Worm (Caenorhabditis elegans) whole organism, L3 larva: Measurements from ENCODE around the gene cdkr-3.

Experiments used
- R02D3.7 ChIP-seq: fragments of 150-350 bp; optimal IDR thresholded peaks from 2 replicates; lab custom pipeline; 2014; ENCODE audit warnings: missing biosample characterization, missing genetic modification characterization
- aly-2 ChIP-seq: fragments of 150-350 bp; optimal IDR thresholded peaks from 2 replicates; lab custom pipeline; 2014; ENCODE audit warnings: missing biosample characterization, missing genetic modification characterization
- ama-1 ChIP-seq: fragments of 150-350 bp; optimal IDR thresholded peaks from 2 replicates; lab custom pipeline; 2018
- ceh-16 ChIP-seq: sonication (generic microtip); optimal IDR thresholded peaks from 2 replicates; lab custom pipeline; 2017; ENCODE audit warnings: missing biosample characterization, missing genetic modification characterization
- ceh-28 ChIP-seq: fragments of 150-350 bp; optimal IDR thresholded peaks from 2 replicates; lab custom pipeline; 2014; ENCODE audit warnings: missing biosample characterization, missing genetic modification reagents, missing genetic modification characterization
- ceh-82 ChIP-seq: fragments of 150-350 bp; optimal IDR thresholded peaks from 2 replicates; lab custom pipeline; 2014; ENCODE audit warnings: missing biosample characterization, missing genetic modification characterization
- ceh-9 ChIP-seq: sonication (generic microtip); optimal IDR thresholded peaks from 2 replicates; lab custom pipeline; 2018; ENCODE audit warnings: missing biosample characterization, missing genetic modification characterization
- egl-27 ChIP-seq: sonication (generic microtip); optimal IDR thresholded peaks from 4 replicates; lab custom pipeline; 2017; ENCODE audit warnings: missing biosample characterization, missing genetic modification reagents, missing genetic modification characterization
- elt-1 ChIP-seq: fragments of 150-350 bp; optimal IDR thresholded peaks from 2 replicates; lab custom pipeline; 2014; ENCODE audit warnings: missing biosample characterization, missing genetic modification characterization
- elt-3 ChIP-seq, 3 experiments: fragments of 150-350 bp in 1 of 3; sonication (generic microtip) in 2 of 3; optimal IDR thresholded peaks; 2 replicates in 2 of 3; 4 replicates in 1 of 3; lab custom pipeline; 2014 to 2017; ENCODE audit warnings: missing biosample characterization in 3 of 3, missing genetic modification characterization in 3 of 3
- eor-1 ChIP-seq, 2 experiments: fragments of 150-350 bp; optimal IDR thresholded peaks; 2 replicates each; lab custom pipeline; 2014 to 2018; ENCODE audit warnings: missing biosample characterization in 2 of 2, missing genetic modification characterization in 2 of 2
- fkh-2 ChIP-seq: fragments of 150-350 bp; optimal IDR thresholded peaks from 2 replicates; lab custom pipeline; 2014; ENCODE audit warnings: missing biosample characterization, missing genetic modification reagents, missing genetic modification characterization
- fos-1 ChIP-seq: fragments of 150-350 bp; optimal IDR thresholded peaks from 2 replicates; lab custom pipeline; 2014; ENCODE audit warnings: missing biosample characterization, missing genetic modification characterization
- hmg-11 ChIP-seq: sonication (generic microtip); optimal IDR thresholded peaks from 2 replicates; lab custom pipeline; 2016; ENCODE audit warnings: missing genetic modification characterization, missing compliant biosample characterization
- jun-1 ChIP-seq: fragments of 150-350 bp; optimal IDR thresholded peaks from 2 replicates; lab custom pipeline; 2014; ENCODE audit warnings: missing biosample characterization, missing genetic modification reagents, missing genetic modification characterization
- lin-15B ChIP-seq: fragments of 150-350 bp; optimal IDR thresholded peaks from 2 replicates; lab custom pipeline; 2014; ENCODE audit warnings: missing biosample characterization, missing genetic modification characterization
- lsy-12 ChIP-seq: sonication (generic microtip); optimal IDR thresholded peaks from 2 replicates; lab custom pipeline; 2016; ENCODE audit warnings: mild to moderate bottlenecking, missing genetic modification characterization, missing compliant biosample characterization
- nfya-1 ChIP-seq: sonication (generic microtip); optimal IDR thresholded peaks from 2 replicates; lab custom pipeline; 2017; ENCODE audit warnings: missing genetic modification characterization, mild to moderate bottlenecking, missing compliant biosample characterization, antibody characterized with exemption, moderate library complexity; ENCODE audit not compliant: insufficient read depth
- nhr-11 ChIP-seq: fragments of 150-350 bp; optimal IDR thresholded peaks from 2 replicates; lab custom pipeline; 2014; ENCODE audit warnings: missing biosample characterization, missing genetic modification characterization
- nhr-23 ChIP-seq: fragments of 150-350 bp; optimal IDR thresholded peaks from 2 replicates; lab custom pipeline; 2014; ENCODE audit warnings: missing biosample characterization, missing genetic modification reagents, missing genetic modification characterization
- nhr-25 ChIP-seq: sonication (generic microtip); optimal IDR thresholded peaks from 2 replicates; lab custom pipeline; 2017; ENCODE audit warnings: missing biosample characterization, missing genetic modification characterization
- nhr-28 ChIP-seq: fragments of 150-350 bp; optimal IDR thresholded peaks from 2 replicates; lab custom pipeline; 2014; ENCODE audit warnings: missing biosample characterization, missing genetic modification characterization
- nhr-43 ChIP-seq: sonication (generic microtip); optimal IDR thresholded peaks from 2 replicates; lab custom pipeline; 2016; ENCODE audit warnings: mild to moderate bottlenecking, missing genetic modification characterization, missing compliant biosample characterization; ENCODE audit not compliant: poor library complexity, severe bottlenecking
- nhr-67 ChIP-seq: fragments of 150-350 bp; optimal IDR thresholded peaks from 2 replicates; lab custom pipeline; 2014; ENCODE audit warnings: missing biosample characterization, missing genetic modification characterization
- nhr-76 ChIP-seq: fragments of 150-350 bp; sonication (generic microtip); optimal IDR thresholded peaks from 5 replicates; lab custom pipeline; 2014; ENCODE audit warnings: missing biosample characterization, missing genetic modification characterization
- nhr-77 ChIP-seq: fragments of 150-350 bp; optimal IDR thresholded peaks from 2 replicates; lab custom pipeline; 2014; ENCODE audit warnings: missing biosample characterization, missing genetic modification characterization
- pha-4 ChIP-seq: fragments of 150-350 bp; optimal IDR thresholded peaks from 2 replicates; lab custom pipeline; 2014; ENCODE audit warnings: missing biosample characterization, missing genetic modification reagents, missing genetic modification characterization
- sea-2 ChIP-seq: fragments of 150-350 bp; sonication (generic microtip); optimal IDR thresholded peaks from 4 replicates; lab custom pipeline; 2014; ENCODE audit warnings: missing biosample characterization, missing genetic modification reagents, missing genetic modification characterization
- skn-1 ChIP-seq: fragments of 150-350 bp; optimal IDR thresholded peaks from 2 replicates; lab custom pipeline; 2014; ENCODE audit warnings: missing biosample characterization, missing genetic modification characterization
- snpc-4 ChIP-seq: fragments of 150-350 bp; optimal IDR thresholded peaks from 2 replicates; lab custom pipeline; 2014; ENCODE audit warnings: missing biosample characterization, missing genetic modification characterization
- tbx-2 ChIP-seq: sonication (generic microtip); optimal IDR thresholded peaks from 2 replicates; lab custom pipeline; 2016; ENCODE audit warnings: mild to moderate bottlenecking, missing genetic modification characterization, missing compliant biosample characterization
- unc-39 ChIP-seq: sonication (generic microtip); optimal IDR thresholded peaks from 4 replicates; lab custom pipeline; 2017; ENCODE audit warnings: missing biosample characterization, missing genetic modification characterization
- unc-62 ChIP-seq: fragments of 150-350 bp; sonication (generic microtip); optimal IDR thresholded peaks from 4 replicates; lab custom pipeline; 2014; ENCODE audit warnings: missing biosample characterization, missing genetic modification reagents, missing genetic modification characterization
- zag-1 ChIP-seq: fragments of 150-350 bp; optimal IDR thresholded peaks from 2 replicates; lab custom pipeline; 2014; ENCODE audit warnings: missing biosample characterization, missing genetic modification characterization
- ztf-11 ChIP-seq: fragments of 150-350 bp; optimal IDR thresholded peaks from 2 replicates; lab custom pipeline; 2014; ENCODE audit warnings: missing biosample characterization, missing genetic modification characterization
- ztf-4 ChIP-seq: fragments of 150-350 bp; optimal IDR thresholded peaks from 2 replicates; lab custom pipeline; 2014; ENCODE audit warnings: missing biosample characterization, missing genetic modification characterization

cdkr-3 gene

ce11 chrV:20233743-20234142, 36.2 kb upstream of the cdkr-3 start, which contains the start of gene Y113G7B.15:
Gene Y113G7B.15, minus strand, starts transcription at chrV:20233843.
- TF ChIP-seq nhr-25 (tag; lab: Kevin White, UChicago) (no peak), hmg-11 (tag; lab: Kevin White, UChicago) (no peak)

ce11 chrV:20234439-20234838, 35.5 kb upstream of the cdkr-3 start:
- no peak for TF ChIP-seq elt-3 (tag; optimal IDR thresholded peaks at IDR 0.05; lab: Kevin White, UChicago)
- TF ChIP-seq nhr-67 (tag; lab: Kevin White, UChicago): no peak
- no peak for TF ChIP-seq fkh-2
- TF ChIP-seq ceh-28 (tag; lab: Kevin White, UChicago): no peak
- no peak for TF ChIP-seq skn-1
- TF ChIP-seq aly-2 (tag; lab: Kevin White, UChicago): no peak
- TF ChIP-seq ztf-11 (tag; lab: Kevin White, UChicago): no peak
- TF ChIP-seq nhr-43 (tag; lab: Kevin White, UChicago): no peak
- no peak for TF ChIP-seq ceh-82 (tag; lab: Kevin White, UChicago)
- TF ChIP-seq unc-62 (GFP tag; lab: Kevin White, UChicago): no peak
- no peak for TF ChIP-seq nhr-11 (tag; lab: Kevin White, UChicago)
- TF ChIP-seq ceh-9 (tag; lab: Kevin White, UChicago): no peak
- TF ChIP-seq zag-1 (tag; lab: Kevin White, UChicago): no peak
- TF ChIP-seq, all 47 proteins: peak for 0

ce11 chrV:20235231-20235630, 34.7 kb upstream of the cdkr-3 start:
- TF ChIP-seq zag-1 (tag; lab: Kevin White, UChicago) (no peak), nhr-77 (tag; lab: Kevin White, UChicago) (no peak), tbx-2 (tag; lab: Kevin White, UChicago) (no peak), snpc-4 (tag; lab: Kevin White, UChicago) (no peak), lin-15B (no peak), ztf-4 (tag; lab: Kevin White, UChicago) (no peak), nhr-23 (tag; lab: Kevin White, UChicago) (no peak), fkh-2 (no peak), nhr-28 (tag; lab: Kevin White, UChicago) (no peak), aly-2 (tag; lab: Kevin White, UChicago) (no peak), skn-1 (no peak), sea-2 (GFP tag; lab: Kevin White, UChicago) (no peak), lsy-12 (no peak), nfya-1 (no peak), elt-1 (tag; lab: Kevin White, UChicago) (no peak), nhr-25 (tag; lab: Kevin White, UChicago) (no peak), eor-1 (tag; optimal IDR thresholded peaks at IDR 0.05; lab: Kevin White, UChicago) (no peak), ama-1 (lab: Kevin White, UChicago) (no peak), pha-4 (tag; lab: Kevin White, UChicago) (no peak), ztf-11 (tag; lab: Kevin White, UChicago) (no peak)

- TF ChIP-seq egl-27 (tag; lab: Kevin White, UChicago) (no peak), fos-1 (tag; lab: Kevin White, UChicago) (no peak), ceh-16 (no peak), R02D3.7 (tag; lab: Kevin White, UChicago) (no peak), nhr-11 (tag; lab: Kevin White, UChicago) (no peak), nhr-76 (tag; lab: Kevin White, UChicago) (no peak), pha-4 (tag; lab: Kevin White, UChicago) (no peak), lsy-12 (no peak), elt-3 (tag; optimal IDR thresholded peaks at IDR 0.05; lab: Kevin White, UChicago) (no peak), unc-39 (tag; lab: Kevin White, UChicago) (no peak), jun-1 (no peak)
- TF ChIP-seq, all 47 proteins: peak for 0
These were observed 32.5 kb upstream of the cdkr-3 start, which contains the start of gene sld-5 for ce11 chrV:20237429-20237828. Gene sld-5, minus strand, starts transcription at chrV:20237745.
